Worm (Caenorhabditis elegans) whole organism, L4 larva: Measurements from ENCODE around the gene cki-1.

Experiments
- F37D6.2 ChIP-seq: sonication (generic microtip); optimal IDR thresholded peaks from 2 replicates; lab custom pipeline; 2016; ENCODE audit warnings: mild to moderate bottlenecking, missing genetic modification characterization, missing compliant biosample characterization
- F44E2.7 ChIP-seq: fragments of 200-800 bp; sonication (Bioruptor generic); IDR thresholded peaks from 2 replicates; pipeline ENCODE4 v2.1.2; 2022; ENCODE audit warnings: missing genetic modification characterization, missing compliant biosample characterization
- T26A8.4 ChIP-seq: fragments of 200-800 bp; sonication (Bioruptor generic); IDR thresholded peaks from 2 replicates; pipeline ENCODE4 v1.3.6; 2022; ENCODE audit warnings: missing genetic modification characterization, missing compliant biosample characterization
- Y48G9A.11 ChIP-seq: fragments of 200-800 bp; sonication (Bioruptor generic); IDR thresholded peaks from 2 replicates; pipeline ENCODE4 v1.3.6; 2022; ENCODE audit warnings: missing genetic modification reagents, missing genetic modification characterization, missing compliant biosample characterization
- Y75B8A.6 ChIP-seq: fragments of 200-800 bp; sonication (Bioruptor generic); IDR thresholded peaks from 2 replicates; pipeline ENCODE4 v1.3.6; 2022; ENCODE audit warnings: missing genetic modification reagents, missing genetic modification characterization, missing compliant biosample characterization
- aha-1 ChIP-seq: fragments of 150-350 bp; peaks from one replicate; lab custom pipeline; 2014; ENCODE audit warnings: missing biosample characterization, missing genetic modification characterization
- ama-1 ChIP-seq: fragments of 150-350 bp; optimal IDR thresholded peaks from 2 replicates; lab custom pipeline; 2014; ENCODE audit warnings: inconsistent platforms, mixed read lengths
- attf-4 ChIP-seq: sonication (generic microtip); optimal IDR thresholded peaks from 3 replicates; lab custom pipeline; 2017; ENCODE audit warnings: missing biosample characterization, missing genetic modification characterization
- ceh-32 ChIP-seq: sonication (generic microtip); optimal IDR thresholded peaks from 2 replicates; lab custom pipeline; 2016; ENCODE audit warnings: mild to moderate bottlenecking, missing genetic modification characterization, missing compliant biosample characterization; ENCODE audit not compliant: poor library complexity
- ceh-82 ChIP-seq: sonication (generic microtip); optimal IDR thresholded peaks from 2 replicates; lab custom pipeline; 2017; ENCODE audit warnings: missing biosample characterization, missing genetic modification characterization
- ctbp-1 ChIP-seq: fragments of 200-800 bp; sonication (Bioruptor generic); IDR thresholded peaks from 2 replicates; pipeline ENCODE4 v1.3.6; 2022; ENCODE audit warnings: missing genetic modification reagents, missing genetic modification characterization, missing compliant biosample characterization
- daf-12 ChIP-seq: fragments of 150-350 bp; optimal IDR thresholded peaks from 2 replicates; lab custom pipeline; 2014; ENCODE audit warnings: missing biosample characterization, missing genetic modification reagents, missing genetic modification characterization
- daf-16 ChIP-seq, 3 experiments: sonication (generic microtip); optimal IDR thresholded peaks; 2 replicates each; lab custom pipeline; 2016 to 2017; ENCODE audit warnings: missing genetic modification characterization in 3 of 3, missing genetic modification reagents in 3 of 3, mild to moderate bottlenecking in 2 of 3, missing compliant biosample characterization in 2 of 3, missing biosample characterization in 1 of 3, moderate library complexity in 1 of 3
- daf-19 ChIP-seq: fragments of 200-800 bp; sonication (Bioruptor generic); conservative IDR thresholded peaks from 2 replicates; pipeline ENCODE4 v1.3.6; 2022; ENCODE audit warnings: missing genetic modification characterization, missing compliant biosample characterization
- dmd-8 ChIP-seq: fragments of 200-800 bp; sonication (Bioruptor generic); IDR thresholded peaks from 2 replicates; pipeline ENCODE4 v1.3.6; 2022; ENCODE audit warnings: missing genetic modification characterization, missing compliant biosample characterization
- dpl-1 ChIP-seq: fragments of 150-350 bp; optimal IDR thresholded peaks from 2 replicates; lab custom pipeline; 2014; ENCODE audit warnings: missing biosample characterization, missing genetic modification reagents, missing genetic modification characterization
- duxl-1 ChIP-seq: sonication (generic microtip); optimal IDR thresholded peaks from 2 replicates; lab custom pipeline; 2016; ENCODE audit warnings: mild to moderate bottlenecking, missing genetic modification characterization, moderate library complexity, missing compliant biosample characterization; ENCODE audit not compliant: poor library complexity
- dve-1 ChIP-seq: sonication (generic microtip); optimal IDR thresholded peaks from 2 replicates; lab custom pipeline; 2017; ENCODE audit warnings: antibody characterized with exemption, mild to moderate bottlenecking, missing genetic modification characterization, missing compliant biosample characterization; ENCODE audit not compliant: insufficient read depth
- egl-27 ChIP-seq: sonication (generic microtip); optimal IDR thresholded peaks from 3 replicates; lab custom pipeline; 2017; ENCODE audit warnings: missing biosample characterization, missing genetic modification reagents, missing genetic modification characterization
- fos-1 ChIP-seq: fragments of 150-350 bp; optimal IDR thresholded peaks from 2 replicates; lab custom pipeline; 2014; ENCODE audit warnings: missing biosample characterization, missing genetic modification characterization
- gei-8 ChIP-seq: fragments of 200-800 bp; sonication (Bioruptor generic); optimal IDR thresholded peaks from 2 replicates; lab custom pipeline; 2018; ENCODE audit warnings: mild to moderate bottlenecking, missing genetic modification characterization, missing compliant biosample characterization
- hif-1 ChIP-seq, 2 experiments: sonication (generic microtip); optimal IDR thresholded peaks; 2 replicates each; lab custom pipeline; 2016 to 2017; ENCODE audit warnings: missing compliant biosample characterization in 2 of 2, missing genetic modification characterization in 2 of 2, missing genetic modification reagents in 2 of 2, missing genotype in 2 of 2, mild to moderate bottlenecking in 1 of 2
- hmg-1.1 ChIP-seq: fragments of 200-800 bp; sonication (Bioruptor generic); IDR thresholded peaks from 2 replicates; pipeline ENCODE4 v1.3.6; 2022; ENCODE audit warnings: missing genetic modification reagents, missing genetic modification characterization, missing compliant biosample characterization
- lim-7 ChIP-seq: fragments of 200-800 bp; sonication (Bioruptor generic); IDR thresholded peaks from 2 replicates; pipeline ENCODE4 v1.3.6; 2022; ENCODE audit warnings: missing genetic modification characterization, missing compliant biosample characterization
- lin-29 ChIP-seq: fragments of 200-800 bp; sonication (Bioruptor generic); IDR thresholded peaks from 2 replicates; pipeline ENCODE4 v1.3.6; 2022; ENCODE audit warnings: missing genetic modification reagents, missing genetic modification characterization, missing compliant biosample characterization
- lin-38 ChIP-seq: fragments of 200-800 bp; sonication (Bioruptor generic); IDR thresholded peaks from 2 replicates; pipeline ENCODE4 v1.3.6; 2022; ENCODE audit warnings: missing genetic modification reagents, missing genetic modification characterization, missing compliant biosample characterization
- lsy-2 ChIP-seq, 2 experiments: fragments of 150-350 bp in 1 of 2; sonication (generic microtip) in 1 of 2; optimal IDR thresholded peaks; 2 replicates each; lab custom pipeline; 2014 to 2017; ENCODE audit warnings: missing biosample characterization in 2 of 2, missing genetic modification characterization in 2 of 2
- madf-5 ChIP-seq, 2 experiments: fragments of 200-800 bp; sonication (Bioruptor generic); IDR thresholded peaks; 2 replicates each; pipeline ENCODE4 v1.3.6; 2022; ENCODE audit warnings: missing compliant biosample characterization in 2 of 2, missing genetic modification characterization in 2 of 2
- madf-9 ChIP-seq: fragments of 200-800 bp; sonication (Bioruptor generic); conservative IDR thresholded peaks from 2 replicates; pipeline ENCODE4 v1.3.6; 2022; ENCODE audit warnings: missing genetic modification reagents, missing genetic modification characterization, missing compliant biosample characterization
- mdt-29 ChIP-seq: fragments of 200-800 bp; sonication (Bioruptor generic); IDR thresholded peaks from 2 replicates; pipeline ENCODE4 v1.3.6; 2022; ENCODE audit warnings: missing genetic modification reagents, missing genetic modification characterization, missing compliant biosample characterization
- mxl-2 ChIP-seq: fragments of 200-800 bp; sonication (Bioruptor generic); conservative IDR thresholded peaks from 2 replicates; pipeline ENCODE4 v1.3.6; 2022; ENCODE audit warnings: missing genetic modification reagents, missing genetic modification characterization, missing compliant biosample characterization
- nhr-10 ChIP-seq: fragments of 150-350 bp; optimal IDR thresholded peaks from 2 replicates; lab custom pipeline; 2014; ENCODE audit warnings: missing biosample characterization, missing genetic modification characterization
- nhr-102 ChIP-seq: sonication (generic microtip); optimal IDR thresholded peaks from 2 replicates; lab custom pipeline; 2016; ENCODE audit warnings: mild to moderate bottlenecking, missing genetic modification characterization, moderate library complexity, missing compliant biosample characterization
- nhr-237 ChIP-seq: sonication (generic microtip); optimal IDR thresholded peaks from 2 replicates; lab custom pipeline; 2017; ENCODE audit warnings: missing biosample characterization, missing genetic modification characterization
- nhr-6 ChIP-seq: fragments of 150-350 bp; optimal IDR thresholded peaks from 2 replicates; lab custom pipeline; 2014; ENCODE audit warnings: missing biosample characterization, missing genetic modification characterization
- pha-4 ChIP-seq, 2 experiments: fragments of 150-350 bp in 1 of 2; fragments of 200-800 bp in 1 of 2; sonication (Bioruptor generic) in 1 of 2; IDR thresholded peaks in 1 of 2; optimal IDR thresholded peaks in 1 of 2; 2 replicates each; pipeline versions ENCODE4 v1.3.6 to Lab custom; 2014 to 2022; ENCODE audit warnings: missing genetic modification characterization in 2 of 2, missing genetic modification reagents in 2 of 2, missing biosample characterization in 1 of 2, missing compliant biosample characterization in 1 of 2
- pqm-1 ChIP-seq: sonication (generic microtip); optimal IDR thresholded peaks from 2 replicates; lab custom pipeline; 2017; ENCODE audit warnings: missing biosample characterization, missing genetic modification characterization
- sdz-12 ChIP-seq: fragments of 200-800 bp; sonication (Bioruptor generic); optimal IDR thresholded peaks from 2 replicates; lab custom pipeline; 2018; ENCODE audit warnings: mild to moderate bottlenecking, missing genetic modification characterization, missing compliant biosample characterization
- snpc-1.2 ChIP-seq: fragments of 200-800 bp; sonication (Bioruptor generic); IDR thresholded peaks from 2 replicates; pipeline ENCODE4 v1.3.6; 2022; ENCODE audit warnings: missing genetic modification reagents, missing genetic modification characterization, missing compliant biosample characterization
- snpc-4 ChIP-seq: fragments of 150-350 bp; optimal IDR thresholded peaks from 2 replicates; lab custom pipeline; 2014; ENCODE audit warnings: missing biosample characterization, missing genetic modification characterization
- spr-3 ChIP-seq: fragments of 200-800 bp; sonication (Bioruptor generic); optimal IDR thresholded peaks from 2 replicates; lab custom pipeline; 2018; ENCODE audit warnings: mild to moderate bottlenecking, missing genetic modification characterization, missing compliant biosample characterization
- tra-1 ChIP-seq: fragments of 200-800 bp; sonication (Bioruptor generic); IDR thresholded peaks from 2 replicates; pipeline ENCODE4 v1.3.6; 2022; ENCODE audit warnings: missing genetic modification reagents, missing genetic modification characterization, missing compliant biosample characterization
- unc-130 ChIP-seq: sonication (generic microtip); optimal IDR thresholded peaks from 2 replicates; lab custom pipeline; 2016; ENCODE audit warnings: missing genetic modification reagents, missing genetic modification characterization, missing compliant biosample characterization
- unc-62 ChIP-seq, 3 experiments: fragments of 150-350 bp in 1 of 3; sonication (generic microtip); optimal IDR thresholded peaks in 2 of 3; peaks in 1 of 3; 1 replicate in 1 of 3; 2 replicates in 2 of 3; lab custom pipeline; 2014 to 2017; ENCODE audit warnings: missing biosample characterization in 3 of 3, missing genetic modification characterization in 3 of 3, missing genetic modification reagents in 3 of 3, missing genotype in 1 of 3
- vab-7 ChIP-seq: fragments of 200-800 bp; sonication (Bioruptor generic); IDR thresholded peaks from 2 replicates; pipeline ENCODE4 v1.3.6; 2022; ENCODE audit warnings: missing genetic modification reagents, missing genetic modification characterization, missing compliant biosample characterization
- zfp-2 ChIP-seq: sonication (generic microtip); optimal IDR thresholded peaks from 2 replicates; lab custom pipeline; 2016; ENCODE audit warnings: mild to moderate bottlenecking, missing genetic modification characterization, missing compliant biosample characterization
- zip-2 ChIP-seq: fragments of 150-350 bp; optimal IDR thresholded peaks from 2 replicates; lab custom pipeline; 2014; ENCODE audit warnings: missing biosample characterization, missing genetic modification characterization
- ztf-11 ChIP-seq: fragments of 150-350 bp; optimal IDR thresholded peaks from 2 replicates; lab custom pipeline; 2014; ENCODE audit warnings: missing biosample characterization, missing genetic modification characterization

cki-1 gene

DNA sequence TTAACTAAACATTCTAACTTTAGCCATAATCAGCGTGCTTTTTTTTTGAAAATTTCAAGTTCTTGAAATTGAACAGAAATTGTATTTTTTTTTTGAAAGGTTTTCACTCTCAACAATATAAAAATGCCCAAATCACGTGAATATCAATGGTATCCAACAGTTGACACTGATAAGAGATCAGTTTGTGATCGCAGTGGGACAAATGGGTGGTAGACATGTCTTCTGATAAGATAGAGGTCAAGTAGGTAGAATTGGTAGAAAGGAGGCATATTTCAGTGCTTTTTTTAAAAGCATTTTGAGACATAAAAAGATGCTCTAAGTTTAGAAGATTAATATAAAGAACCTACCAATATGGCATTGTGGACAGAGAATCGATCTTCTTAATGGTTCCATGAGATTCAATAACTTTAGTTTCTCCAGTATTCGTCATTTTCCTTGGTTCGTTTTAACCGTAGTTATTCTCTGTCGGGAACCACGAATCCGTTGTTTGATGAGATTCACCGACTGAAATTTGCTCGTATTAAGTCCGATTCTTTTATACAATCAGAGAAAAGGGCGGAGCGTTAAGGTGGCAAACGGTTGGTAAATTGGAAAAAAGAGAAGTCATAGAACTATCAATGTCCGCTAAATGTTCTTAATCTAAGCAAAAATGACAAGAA is 33.6 kb upstream of the cki-1 start, which contains the start of gene mthf-1 (continued):
- TF ChIP-seq lsy-2 (tag; optimal IDR thresholded peaks at IDR 0.05; lab: Kevin White, UChicago) (peak in 1 of 2 experiments; percentile 35), ceh-32 (no peak), fos-1 (tag; lab: Kevin White, UChicago) (no peak), nhr-10 (tag; lab: Kevin White, UChicago) (no peak), gei-8 (no peak), Y48G9A.11 (no peak), hif-1 (tag; optimal IDR thresholded peaks at IDR 0.05; lab: Kevin White, UChicago) (no peak), ama-1 (lab: Kevin White, UChicago) (peak; percentile 79), tra-1 (GFP tag; lab: Robert Waterston, UW) (peak; percentile 87), unc-130 (no peak), pqm-1 (tag; lab: Kevin White, UChicago) (peak; percentile 83), ztf-11 (no peak), T26A8.4 (GFP tag; lab: Robert Waterston, UW) (peak; percentile 11; the same call in 1 of the 2 replicates), nhr-237 (tag; lab: Kevin White, UChicago) (no peak), snpc-1.2 (no peak), sdz-12 (GFP tag; lab: Kevin White, UChicago) (no peak), dmd-8 (GFP tag; lab: Robert Waterston, UW) (no peak), mxl-2 (GFP tag; lab: Robert Waterston, UW) (no peak), aha-1 (peak; percentile 88), snpc-4 (no peak), vab-7 (no peak), madf-5 (GFP tag; IDR thresholded peaks at IDR 0.05; lab: Robert Waterston, UW) (no peak), zip-2 (tag; lab: Kevin White, UChicago) (no peak), daf-12 (tag; lab: Kevin White, UChicago) (no peak), Y75B8A.6 (GFP tag; lab: Robert Waterston, UW) (no peak), lin-29 (GFP tag; lab: Robert Waterston, UW) (no peak), dpl-1 (peak; percentile 2), spr-3 (no peak), F37D6.2 (tag; lab: Kevin White, UChicago) (no peak), duxl-1 (no peak), zfp-2 (tag; lab: Kevin White, UChicago) (no peak), madf-9 (GFP tag; lab: Robert Waterston, UW) (no peak), nhr-102 (tag; lab: Kevin White, UChicago) (peak; percentile 44), lim-7 (GFP tag; lab: Robert Waterston, UW) (no peak)

DNA sequence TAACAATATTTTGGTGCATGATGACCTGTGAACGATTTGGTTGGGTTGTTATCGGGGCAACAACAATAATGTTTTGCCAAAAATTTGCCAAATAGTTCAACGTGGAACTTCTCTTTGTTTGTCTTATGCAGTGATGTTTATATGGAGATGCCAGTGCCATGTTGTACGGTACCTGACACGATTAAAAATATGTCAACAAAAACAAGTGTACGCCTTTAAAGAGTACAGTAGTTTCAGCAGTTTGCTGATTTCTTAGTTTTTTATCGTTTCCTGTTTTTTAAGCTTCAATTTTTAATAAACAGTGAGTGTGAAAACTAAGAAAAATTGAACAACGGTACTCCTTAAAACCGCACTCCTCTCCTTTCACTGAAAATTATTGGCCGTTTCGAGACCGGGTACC is 32.8 kb upstream of the cki-1 start:
- no peak for TF ChIP-seq hmg-1.1 (GFP tag; lab: Robert Waterston, UW)
- TF ChIP-seq dve-1 (tag; lab: Kevin White, UChicago), result peak; percentile 22
- no peak for TF ChIP-seq daf-16 (GFP tag; optimal IDR thresholded peaks at IDR 0.05; lab: Kevin White, UChicago)
- peak; percentile 97 for TF ChIP-seq daf-16 (tag; optimal IDR thresholded peaks at IDR 0.05; lab: Kevin White, UChicago)
- TF ChIP-seq aha-1, result peak; percentile 34

DNA sequence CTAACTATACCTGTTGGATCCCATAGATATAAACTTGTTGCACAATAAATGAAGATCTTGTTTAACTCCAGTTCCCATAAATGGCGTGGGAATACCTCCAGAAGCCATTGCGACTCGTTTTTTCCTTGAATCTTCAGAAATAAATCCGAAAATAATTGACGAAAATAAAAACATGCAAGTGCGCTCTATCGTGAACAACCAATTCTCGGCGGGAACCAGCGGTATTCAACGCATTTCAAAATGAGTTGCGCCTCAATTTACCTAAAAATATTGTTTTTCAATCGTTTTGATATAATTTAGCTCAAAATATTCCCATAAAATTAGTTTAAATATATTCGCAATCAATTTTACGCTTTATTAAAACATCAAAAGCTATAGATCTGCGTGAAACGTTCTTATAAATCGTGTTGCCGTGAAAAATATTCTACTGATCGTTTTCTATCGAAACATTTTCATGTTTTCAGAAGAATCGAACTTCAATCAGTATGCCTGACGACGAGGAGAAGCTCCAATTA is 29.9 kb upstream of the cki-1 start, which contains the start of the genes snpc-1.1 and spdl-1:
Gene snpc-1.1, minus strand, starts transcription at position 200 of the 515 bp plus-strand sequence.
Gene spdl-1, plus strand, starts transcription at position 465 of the 515 bp plus-strand sequence.
- no peak for TF ChIP-seq mdt-29 (GFP tag; lab: Robert Waterston, UW)
- TF ChIP-seq nhr-6, result no peak
- peak; percentile 67 for TF ChIP-seq dpl-1
- no peak for TF ChIP-seq ama-1 (lab: Kevin White, UChicago)
- no peak for TF ChIP-seq hif-1 (tag; optimal IDR thresholded peaks at IDR 0.05; lab: Kevin White, UChicago)
- TF ChIP-seq daf-19 (GFP tag; lab: Robert Waterston, UW), result no peak
- no peak for TF ChIP-seq ctbp-1 (GFP tag; lab: Robert Waterston, UW)
- TF ChIP-seq F44E2.7 (GFP tag; lab: Robert Waterston, UW), result no peak
- no peak for TF ChIP-seq egl-27 (tag; lab: Kevin White, UChicago)
- no peak for TF ChIP-seq tra-1 (GFP tag; lab: Robert Waterston, UW)
- no peak for TF ChIP-seq unc-62 (GFP tag; optimal IDR thresholded peaks at IDR 0.05 in 1 of 2; lab: Kevin White, UChicago)
- TF ChIP-seq unc-62 (tag; optimal IDR thresholded peaks at IDR 0.05; lab: Kevin White, UChicago), result no peak
- no peak for TF ChIP-seq attf-4 (tag; lab: Kevin White, UChicago)
- TF ChIP-seq pha-4 (GFP tag; IDR thresholded peaks at IDR 0.05; lab: Robert Waterston, UW), result no peak
- TF ChIP-seq pha-4 (tag; optimal IDR thresholded peaks at IDR 0.05; lab: Kevin White, UChicago), result peak; percentile 9
- peak; percentile 88 for TF ChIP-seq lin-38 (GFP tag; lab: Robert Waterston, UW)
- no peak for TF ChIP-seq ceh-82
